Worm (Caenorhabditis elegans): Measurements from ENCODE around the gene hacd-1.

ce11 chrV:1491510-1491909 lies 31.3 kb downstream of the hacd-1 start, which contains the start of gene C38C3.6:
- TF ChIP-seq F57A8.1 (GFP tag; optimal IDR thresholded peaks at IDR 0.05) (no peak), F37B4.10 (GFP tag; IDR thresholded peaks at IDR 0.05) (no peak), efl-1 (GFP tag; optimal IDR thresholded peaks at IDR 0.05) (no peak), lin-26 (GFP tag; IDR thresholded peaks at IDR 0.05) (no peak), F39B2.1 (GFP tag; IDR thresholded peaks at IDR 0.05) (no peak), unc-62 (GFP tag; optimal IDR thresholded peaks at IDR 0.05) (no peak), ztf-3 (GFP tag; optimal IDR thresholded peaks at IDR 0.05) (no peak), unc-130 (GFP tag; optimal IDR thresholded peaks at IDR 0.05) (no peak), ama-1 (optimal IDR thresholded peaks at IDR 0.05) (no peak), ama-1 (GFP tag; optimal IDR thresholded peaks at IDR 0.05) (no peak), egrh-3 (GFP tag; IDR thresholded peaks at IDR 0.05) (no peak), repo-1 (tag; optimal IDR thresholded peaks at IDR 0.05) (no peak)

All from whole organism, young adult.